Worm (Caenorhabditis elegans): Measurements from ENCODE around the gene Y62E10A.20.

The Y62E10A.20 gene

ce11 chrIV:13342555-13342954, 43.3 kb downstream of the Y62E10A.20 start, which contains the start of gene W02A2.5:
W02A2.5 (plus strand) TSS chrIV:13342855.
- no peak for TF ChIP-seq mdl-1 (tag; optimal IDR thresholded peaks at IDR 0.05)
- no peak for TF ChIP-seq nhr-28 (tag; optimal IDR thresholded peaks at IDR 0.05)
- no peak for TF ChIP-seq daf-12 (tag; optimal IDR thresholded peaks at IDR 0.05)
- TF ChIP-seq R02D3.7 (tag; optimal IDR thresholded peaks at IDR 0.05), result no peak
- no peak for TF ChIP-seq fkh-10 (GFP tag; optimal IDR thresholded peaks at IDR 0.05)
- no peak for TF ChIP-seq ztf-11 (tag; optimal IDR thresholded peaks at IDR 0.05)
- no peak for TF ChIP-seq nfya-1 (tag; optimal IDR thresholded peaks at IDR 0.05; ENCODE audit: insufficient read depth)
- no peak for TF ChIP-seq nhr-76 (tag; optimal IDR thresholded peaks at IDR 0.05)
- no peak for TF ChIP-seq ceh-82 (tag; optimal IDR thresholded peaks at IDR 0.05)
- no peak for TF ChIP-seq fos-1 (tag; optimal IDR thresholded peaks at IDR 0.05)
- TF ChIP-seq nhr-12 (tag; optimal IDR thresholded peaks at IDR 0.05), result no peak
- no peak for TF ChIP-seq ceh-9 (tag; optimal IDR thresholded peaks at IDR 0.05)
- TF ChIP-seq sea-2 (GFP tag; optimal IDR thresholded peaks at IDR 0.05), result no peak
- TF ChIP-seq ceh-28 (tag; optimal IDR thresholded peaks at IDR 0.05), result no peak
- no peak for TF ChIP-seq unc-39 (tag; optimal IDR thresholded peaks at IDR 0.05)
- no peak for TF ChIP-seq hmg-11 (tag; optimal IDR thresholded peaks at IDR 0.05)
- no peak for TF ChIP-seq eor-1 (tag; optimal IDR thresholded peaks at IDR 0.05)
- no peak for TF ChIP-seq pqm-1 (tag; optimal IDR thresholded peaks at IDR 0.05)

- TF ChIP-seq fkh-2 (tag; optimal IDR thresholded peaks at IDR 0.05) (no peak), pqm-1 (tag; optimal IDR thresholded peaks at IDR 0.05) (peak; percentile 49), ztf-11 (tag; optimal IDR thresholded peaks at IDR 0.05) (no peak), pha-4 (tag; optimal IDR thresholded peaks at IDR 0.05) (peak; percentile 61), nfya-1 (tag; optimal IDR thresholded peaks at IDR 0.05; ENCODE audit: insufficient read depth) (no peak), elt-2 (tag; optimal IDR thresholded peaks at IDR 0.05) (peak; percentile 76)
Measured at ce11 chrIV:13334287-13334686, 51.6 kb downstream of the Y62E10A.20 start.
